Worm (Caenorhabditis elegans) whole organism, L4 larva: Measurements from ENCODE around the gene M04G7.1.

ENCODE experiments used
- ZK546.5 ChIP-seq, 2 experiments: sonication (generic microtip); optimal IDR thresholded peaks; 2 replicates each; lab custom pipeline; 2017; ENCODE audit warnings: missing biosample characterization in 2 of 2, missing genetic modification characterization in 2 of 2
- fos-1 ChIP-seq: fragments of 150-350 bp; optimal IDR thresholded peaks from 2 replicates; lab custom pipeline; 2014; ENCODE audit warnings: missing biosample characterization, missing genetic modification characterization
- lin-39 ChIP-seq: fragments of 150-350 bp; optimal IDR thresholded peaks from 2 replicates; lab custom pipeline; 2014; ENCODE audit warnings: missing biosample characterization, missing genetic modification reagents, missing genetic modification characterization
- lsy-2 ChIP-seq, 2 experiments: fragments of 150-350 bp in 1 of 2; sonication (generic microtip) in 1 of 2; optimal IDR thresholded peaks; 2 replicates each; lab custom pipeline; 2014 to 2017; ENCODE audit warnings: missing biosample characterization in 2 of 2, missing genetic modification characterization in 2 of 2
- mdt-29 ChIP-seq: fragments of 200-800 bp; sonication (Bioruptor generic); IDR thresholded peaks from 2 replicates; pipeline ENCODE4 v1.3.6; 2022; ENCODE audit warnings: missing genetic modification reagents, missing genetic modification characterization, missing compliant biosample characterization
- nhr-111 ChIP-seq: fragments of 200-800 bp; sonication (Bioruptor generic); optimal IDR thresholded peaks from 2 replicates; lab custom pipeline; 2018; ENCODE audit warnings: mild to moderate bottlenecking, missing genetic modification characterization, missing compliant biosample characterization
- spr-1 ChIP-seq: sonication (generic microtip); optimal IDR thresholded peaks from 2 replicates; lab custom pipeline; 2016; ENCODE audit warnings: mild to moderate bottlenecking, missing genetic modification characterization, missing compliant biosample characterization
- unc-62 ChIP-seq, 3 experiments: fragments of 150-350 bp in 1 of 3; sonication (generic microtip); optimal IDR thresholded peaks in 2 of 3; peaks in 1 of 3; 1 replicate in 1 of 3; 2 replicates in 2 of 3; lab custom pipeline; 2014 to 2017; ENCODE audit warnings: missing biosample characterization in 3 of 3, missing genetic modification characterization in 3 of 3, missing genetic modification reagents in 3 of 3, missing genotype in 1 of 3
- ztf-11 ChIP-seq: fragments of 150-350 bp; optimal IDR thresholded peaks from 2 replicates; lab custom pipeline; 2014; ENCODE audit warnings: missing biosample characterization, missing genetic modification characterization

ce11 chrIV:481067-481466 lies 25.5 kb downstream of the M04G7.1 start, which contains the start of gene npr-37:
- TF ChIP-seq lin-39 (tag; lab: Kevin White, UChicago) (no peak), fos-1 (tag; lab: Kevin White, UChicago) (no peak), spr-1 (tag; lab: Kevin White, UChicago) (no peak), ztf-11 (no peak), unc-62 (GFP tag; optimal IDR thresholded peaks at IDR 0.05 in 1 of 2; lab: Kevin White, UChicago) (no peak), unc-62 (tag; optimal IDR thresholded peaks at IDR 0.05; lab: Kevin White, UChicago) (no peak), mdt-29 (no peak), lsy-2 (tag; optimal IDR thresholded peaks at IDR 0.05; lab: Kevin White, UChicago) (no peak), ZK546.5 (tag; optimal IDR thresholded peaks at IDR 0.05; lab: Kevin White, UChicago) (no peak), nhr-111 (no peak)
